Worm (Caenorhabditis elegans): ENCODE data around the gene nhr-205.

DNA sequence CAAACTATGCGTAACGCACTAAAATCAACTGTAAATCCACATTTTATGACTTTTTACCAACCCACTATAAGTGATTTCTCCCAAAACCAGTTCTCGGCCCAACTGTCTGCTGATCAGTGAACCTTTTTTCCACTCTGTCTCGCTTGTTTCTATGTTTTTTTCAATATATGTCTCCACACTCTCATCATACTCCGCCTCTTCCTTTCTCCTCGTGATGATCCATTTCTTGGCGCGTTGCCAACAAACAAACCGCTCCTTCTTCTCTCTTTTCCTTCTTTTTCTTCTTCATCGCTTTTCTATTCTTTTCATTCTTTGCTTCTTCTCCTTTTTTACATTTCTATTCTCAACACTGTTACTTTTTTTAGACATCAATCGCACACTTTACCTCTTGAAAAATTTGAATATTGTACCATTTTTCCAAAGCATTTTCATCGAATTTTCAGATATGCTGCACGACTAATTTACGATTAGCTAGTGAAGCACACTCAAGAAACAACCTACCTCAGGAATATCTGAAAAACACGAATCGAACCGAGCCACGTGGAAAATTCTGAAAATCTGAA is 38.3 kb downstream of the nhr-205 start, which contains the start of gene T06E8.8:
- TF ChIP-seq flt-1 (GFP tag; IDR thresholded peaks at IDR 0.05) (no peak), T22C8.4 (GFP tag; IDR thresholded peaks at IDR 0.05) (no peak), ztf-29 (GFP tag; IDR thresholded peaks at IDR 0.05) (no peak), klf-2 (GFP tag; conservative IDR thresholded peaks at IDR 0.05) (no peak), ztf-23 (GFP tag; IDR thresholded peaks at IDR 0.05) (no peak)

All from whole organism, midembryonic.